Fruit fly (Drosophila melanogaster) whole organism, wandering third instar larva: ENCODE measurements around the gene BG642163.

ENCODE experiments used
- Myc ChIP-seq: fragments of >200 bp; optimal IDR thresholded peaks from 2 replicates; lab custom pipeline; 2017
- OdsH ChIP-seq: fragments of 200-800 bp; sonication (Bioruptor generic); optimal IDR thresholded peaks from 2 replicates; lab custom pipeline; 2016; ENCODE audit warnings: missing biosample characterization, mild to moderate bottlenecking, missing genetic modification characterization
- Sp1 ChIP-seq: fragments of 200-800 bp; sonication (Bioruptor generic); optimal IDR thresholded peaks from 3 replicates; lab custom pipeline; 2019; ENCODE audit warnings: missing biosample characterization, mild to moderate bottlenecking, missing genetic modification characterization, moderate library complexity
- brk ChIP-seq: fragments of 200-800 bp; sonication (Bioruptor generic); optimal IDR thresholded peaks from 2 replicates; lab custom pipeline; 2016; ENCODE audit warnings: missing biosample characterization, mild to moderate bottlenecking, missing genetic modification characterization
- dl ChIP-seq, 2 experiments: fragments of 175-275, 200-275 bp in 1 of 2; fragments of 200-275 bp in 1 of 2; sonication (Bioruptor generic); optimal IDR thresholded peaks; lab custom pipeline; 2018; ENCODE audit warnings: mild to moderate bottlenecking in 2 of 2, missing biosample characterization in 2 of 2, missing genetic modification characterization in 2 of 2, moderate library complexity in 2 of 2; ENCODE audit not compliant: partially characterized antibody in 2 of 2, insufficient read depth in 1 of 2
- lola ChIP-seq: fragments of >200 bp; optimal IDR thresholded peaks from 2 replicates; lab custom pipeline; 2017; ENCODE audit warnings: missing biosample characterization, missing genetic modification characterization
- pan ChIP-seq: fragments of >200 bp; optimal IDR thresholded peaks from 2 replicates; lab custom pipeline; 2017
- usp ChIP-seq: fragments of >200 bp; optimal IDR thresholded peaks from 2 replicates; lab custom pipeline; 2017; ENCODE audit warnings: missing biosample characterization, missing genetic modification characterization
- woc ChIP-seq: sonication (Bioruptor generic); optimal IDR thresholded peaks from 2 replicates; lab custom pipeline; 2016; ENCODE audit warnings: missing biosample characterization, mild to moderate bottlenecking, missing genetic modification characterization

- TF ChIP-seq lola (GFP tag; lab: Kevin White, UChicago) (no peak), woc (GFP tag; lab: Kevin White, UChicago) (no peak), brk (GFP tag; lab: Kevin White, UChicago) (no peak), dl (GFP tag; optimal IDR thresholded peaks at IDR 0.05; lab: Kevin White, UChicago; ENCODE audit: insufficient read depth in 1 of 2, partially characterized antibody in 2 of 2) (no peak), OdsH (GFP tag; lab: Kevin White, UChicago) (peak; percentile 6), Sp1 (GFP tag; lab: Kevin White, UChicago) (no peak), Myc (no peak), usp (GFP tag; lab: Kevin White, UChicago) (no peak), pan (lab: Kevin White, UChicago) (no peak)
Observed at dm6 chr2L:4614140-4614642, 26.9 kb upstream of the BG642163 start, which contains the start of gene dpy.
